Worm (Caenorhabditis elegans) whole organism, L2 larva: ENCODE measurements around the gene klp-6.

Experiments
- ZK546.5 ChIP-seq: sonication (generic microtip); optimal IDR thresholded peaks from 2 replicates; lab custom pipeline; 2017; ENCODE audit warnings: missing biosample characterization, missing genetic modification characterization
- alr-1 ChIP-seq: fragments of 150-350 bp; optimal IDR thresholded peaks from 2 replicates; lab custom pipeline; 2014; ENCODE audit warnings: missing biosample characterization, missing genetic modification characterization
- aly-2 ChIP-seq: fragments of 150-350 bp; optimal IDR thresholded peaks from 2 replicates; lab custom pipeline; 2014; ENCODE audit warnings: missing biosample characterization, missing genetic modification characterization
- ama-1 ChIP-seq: fragments of 150-350 bp; optimal IDR thresholded peaks from 2 replicates; lab custom pipeline; 2018; ENCODE audit warnings: inconsistent platforms
- blmp-1 ChIP-seq: sonication (generic microtip); optimal IDR thresholded peaks from 2 replicates; lab custom pipeline; 2017; ENCODE audit warnings: missing genetic modification characterization, mild to moderate bottlenecking, missing compliant biosample characterization, antibody characterized with exemption, moderate library complexity; ENCODE audit not compliant: insufficient read depth
- ceh-16 ChIP-seq: fragments of 150-350 bp; optimal IDR thresholded peaks from 2 replicates; lab custom pipeline; 2014; ENCODE audit warnings: missing biosample characterization, missing genetic modification characterization
- ceh-82 ChIP-seq: fragments of 150-350 bp; optimal IDR thresholded peaks from 2 replicates; lab custom pipeline; 2014; ENCODE audit warnings: missing biosample characterization, missing genetic modification characterization
- crh-2 ChIP-seq: sonication (generic microtip); optimal IDR thresholded peaks from 2 replicates; lab custom pipeline; 2017; ENCODE audit warnings: missing biosample characterization, missing genetic modification characterization
- egl-27 ChIP-seq: sonication (generic microtip); optimal IDR thresholded peaks from 3 replicates; lab custom pipeline; 2017; ENCODE audit warnings: missing biosample characterization, missing genetic modification reagents, missing genetic modification characterization
- fos-1 ChIP-seq: fragments of 150-350 bp; optimal IDR thresholded peaks from 2 replicates; lab custom pipeline; 2014; ENCODE audit warnings: missing biosample characterization, missing genetic modification characterization
- gmeb-1 ChIP-seq: fragments of 150-350 bp; optimal IDR thresholded peaks from 2 replicates; lab custom pipeline; 2014; ENCODE audit warnings: missing biosample characterization, missing genetic modification characterization
- lin-11 ChIP-seq: fragments of 150-350 bp; sonication (generic microtip); optimal IDR thresholded peaks from 2 replicates; lab custom pipeline; 2014; ENCODE audit warnings: missing biosample characterization, missing genetic modification characterization, inconsistent platforms, mixed read lengths
- lin-13 ChIP-seq: fragments of 150-350 bp; optimal IDR thresholded peaks from 2 replicates; lab custom pipeline; 2014; ENCODE audit warnings: missing biosample characterization, missing genetic modification reagents, missing genetic modification characterization
- lin-39 ChIP-seq: fragments of 150-350 bp; optimal IDR thresholded peaks from 2 replicates; lab custom pipeline; 2014; ENCODE audit warnings: missing biosample characterization, missing genetic modification reagents, missing genetic modification characterization
- lsy-2 ChIP-seq, 2 experiments: fragments of 150-350 bp in 1 of 2; sonication (generic microtip) in 1 of 2; optimal IDR thresholded peaks; 2 replicates each; lab custom pipeline; 2014 to 2017; ENCODE audit warnings: missing biosample characterization in 2 of 2, missing genetic modification characterization in 2 of 2
- mab-5 ChIP-seq: fragments of 150-350 bp; optimal IDR thresholded peaks from 2 replicates; lab custom pipeline; 2014; ENCODE audit warnings: missing biosample characterization, missing genetic modification characterization
- mbf-1 ChIP-seq: sonication (generic microtip); optimal IDR thresholded peaks from 2 replicates; lab custom pipeline; 2017; ENCODE audit warnings: missing biosample characterization, missing genetic modification characterization
- mdl-1 ChIP-seq, 2 experiments: fragments of 150-350 bp in 1 of 2; sonication (generic microtip) in 1 of 2; optimal IDR thresholded peaks; 2 replicates each; lab custom pipeline; 2017; ENCODE audit warnings: missing biosample characterization in 2 of 2, missing genetic modification characterization in 2 of 2
- nhr-10 ChIP-seq: sonication (generic microtip); optimal IDR thresholded peaks from 2 replicates; lab custom pipeline; 2017; ENCODE audit warnings: missing biosample characterization, missing genetic modification characterization
- nhr-11 ChIP-seq: fragments of 150-350 bp; optimal IDR thresholded peaks from 2 replicates; lab custom pipeline; 2014; ENCODE audit warnings: missing biosample characterization, missing genetic modification characterization
- nhr-12 ChIP-seq: fragments of 150-350 bp; optimal IDR thresholded peaks from 2 replicates; lab custom pipeline; 2014; ENCODE audit warnings: missing biosample characterization, missing genetic modification characterization
- nhr-21 ChIP-seq: fragments of 150-350 bp; optimal IDR thresholded peaks from 2 replicates; lab custom pipeline; 2014; ENCODE audit warnings: missing biosample characterization, missing genetic modification characterization
- nhr-23 ChIP-seq: fragments of 150-350 bp; optimal IDR thresholded peaks from 2 replicates; lab custom pipeline; 2014; ENCODE audit warnings: missing biosample characterization, missing genetic modification reagents, missing genetic modification characterization
- nhr-237 ChIP-seq: fragments of 150-350 bp; optimal IDR thresholded peaks from 2 replicates; lab custom pipeline; 2014; ENCODE audit warnings: missing biosample characterization, missing genetic modification characterization
- nhr-25 ChIP-seq: fragments of 150-350 bp; sonication (generic microtip); optimal IDR thresholded peaks from 3 replicates; lab custom pipeline; 2014; ENCODE audit warnings: missing biosample characterization, missing genetic modification characterization
- nhr-6 ChIP-seq: fragments of 150-350 bp; optimal IDR thresholded peaks from 2 replicates; lab custom pipeline; 2014; ENCODE audit warnings: missing biosample characterization, missing genetic modification characterization
- nhr-77 ChIP-seq: fragments of 150-350 bp; optimal IDR thresholded peaks from 2 replicates; lab custom pipeline; 2014; ENCODE audit warnings: missing biosample characterization, missing genetic modification characterization
- peb-1 ChIP-seq: fragments of 150-350 bp; optimal IDR thresholded peaks from 2 replicates; lab custom pipeline; 2014; ENCODE audit warnings: missing biosample characterization, missing genetic modification characterization
- sem-4 ChIP-seq: fragments of 150-350 bp; optimal IDR thresholded peaks from 2 replicates; lab custom pipeline; 2014; ENCODE audit warnings: missing biosample characterization, missing genetic modification reagents, missing genetic modification characterization
- sma-3 ChIP-seq: sonication (generic microtip); optimal IDR thresholded peaks from 2 replicates; lab custom pipeline; 2016; ENCODE audit warnings: missing genetic modification reagents, missing genetic modification characterization, missing compliant biosample characterization
- sma-9 ChIP-seq, 2 experiments: fragments of 150-350 bp in 1 of 2; sonication (generic microtip) in 1 of 2; optimal IDR thresholded peaks; 2 replicates each; lab custom pipeline; 2014 to 2016; ENCODE audit warnings: missing genetic modification characterization in 2 of 2, mild to moderate bottlenecking in 1 of 2, missing biosample characterization in 1 of 2, missing compliant biosample characterization in 1 of 2, missing genetic modification reagents in 1 of 2, moderate library complexity in 1 of 2
- snpc-4 ChIP-seq: fragments of 150-350 bp; optimal IDR thresholded peaks from 2 replicates; lab custom pipeline; 2014; ENCODE audit warnings: missing biosample characterization, missing genetic modification characterization
- unc-55 ChIP-seq: fragments of 150-350 bp; sonication (generic microtip); optimal IDR thresholded peaks from 3 replicates; lab custom pipeline; 2014; ENCODE audit warnings: missing biosample characterization, missing genetic modification reagents, missing genetic modification characterization
- unc-62 ChIP-seq: fragments of 150-350 bp; optimal IDR thresholded peaks from 2 replicates; lab custom pipeline; 2014; ENCODE audit warnings: missing biosample characterization, missing genetic modification reagents, missing genetic modification characterization
- zag-1 ChIP-seq: fragments of 150-350 bp; optimal IDR thresholded peaks from 2 replicates; lab custom pipeline; 2014; ENCODE audit warnings: missing biosample characterization, missing genetic modification characterization
- ztf-1 ChIP-seq: fragments of 200-800 bp; sonication (Bioruptor generic); conservative IDR thresholded peaks from 2 replicates; pipeline ENCODE4 v1.3.6; 2022; ENCODE audit warnings: missing genetic modification characterization, missing compliant biosample characterization
- ztf-11 ChIP-seq: sonication (generic microtip); optimal IDR thresholded peaks from 2 replicates; lab custom pipeline; 2017; ENCODE audit warnings: missing biosample characterization, missing genetic modification characterization
- ztf-4 ChIP-seq: fragments of 150-350 bp; optimal IDR thresholded peaks from 2 replicates; lab custom pipeline; 2014; ENCODE audit warnings: missing biosample characterization, missing genetic modification characterization

Gene klp-6

ce11 chrIII:5030629-5031028 is at the start of gene klp-6:
Gene klp-6 (plus strand): TSS chrIII:5030929.
- TF ChIP-seq ztf-1 (GFP tag; lab: Robert Waterston, UW) (no peak), unc-55 (GFP tag; lab: Kevin White, UChicago) (no peak), mdl-1 (tag; optimal IDR thresholded peaks at IDR 0.05; lab: Kevin White, UChicago) (no peak), unc-62 (GFP tag; lab: Kevin White, UChicago) (no peak), sma-9 (GFP tag; optimal IDR thresholded peaks at IDR 0.05; lab: Kevin White, UChicago) (no peak), sma-9 (tag; optimal IDR thresholded peaks at IDR 0.05; lab: Kevin White, UChicago) (no peak), nhr-237 (tag; lab: Kevin White, UChicago) (no peak), egl-27 (tag; lab: Kevin White, UChicago) (no peak), nhr-21 (tag; lab: Kevin White, UChicago) (no peak), nhr-77 (tag; lab: Kevin White, UChicago) (no peak), ceh-16 (tag; lab: Kevin White, UChicago) (no peak), blmp-1 (tag; lab: Kevin White, UChicago) (no peak), ztf-4 (tag; lab: Kevin White, UChicago) (no peak), ama-1 (no peak), sem-4 (tag; lab: Kevin White, UChicago) (no peak), nhr-11 (no peak), nhr-25 (tag; lab: Kevin White, UChicago) (no peak), nhr-23 (tag; lab: Kevin White, UChicago) (no peak), ceh-82 (tag; lab: Kevin White, UChicago) (no peak)
- TF ChIP-seq, all 48 proteins: peak for 0

- no peak for TF ChIP-seq zag-1 (tag; lab: Kevin White, UChicago)
- TF ChIP-seq ama-1: no peak
- TF ChIP-seq mab-5 (tag; lab: Kevin White, UChicago): no peak
- TF ChIP-seq peb-1: no peak
- no peak for TF ChIP-seq lin-13
- TF ChIP-seq unc-62 (GFP tag; lab: Kevin White, UChicago): no peak
- no peak for TF ChIP-seq crh-2 (tag; lab: Kevin White, UChicago)
- no peak for TF ChIP-seq nhr-10 (tag; lab: Kevin White, UChicago)
- TF ChIP-seq ceh-82 (tag; lab: Kevin White, UChicago): no peak
- no peak for TF ChIP-seq ZK546.5 (tag; lab: Kevin White, UChicago)
- no peak for TF ChIP-seq nhr-12 (tag; lab: Kevin White, UChicago)
- TF ChIP-seq nhr-23 (tag; lab: Kevin White, UChicago): no peak
- no peak for TF ChIP-seq sem-4 (tag; lab: Kevin White, UChicago)
- TF ChIP-seq snpc-4 (tag; lab: Kevin White, UChicago): no peak
Measured at ce11 chrIII:4983961-4984360, 46.8 kb upstream of the klp-6 start.

ce11 chrIII:4984444-4985086 is 46.2 kb upstream of the klp-6 start, which contains the start of gene C27F2.7:
Gene C27F2.7 (minus strand): TSS chrIII:4984494.
- no peak for TF ChIP-seq sma-3
- no peak for TF ChIP-seq blmp-1 (tag; lab: Kevin White, UChicago)
- no peak for TF ChIP-seq mdl-1 (tag; optimal IDR thresholded peaks at IDR 0.05; lab: Kevin White, UChicago)
- no peak for TF ChIP-seq nhr-12 (tag; lab: Kevin White, UChicago)
- TF ChIP-seq zag-1 (tag; lab: Kevin White, UChicago): no peak
- TF ChIP-seq alr-1 (tag; lab: Kevin White, UChicago): no peak
- no peak for TF ChIP-seq lin-39 (tag; lab: Kevin White, UChicago)
- TF ChIP-seq fos-1 (tag; lab: Kevin White, UChicago): no peak
- no peak for TF ChIP-seq nhr-21 (tag; lab: Kevin White, UChicago)
- no peak for TF ChIP-seq nhr-10 (tag; lab: Kevin White, UChicago)
- TF ChIP-seq gmeb-1: no peak
- no peak for TF ChIP-seq mbf-1 (tag; lab: Kevin White, UChicago)
- no peak for TF ChIP-seq ZK546.5 (tag; lab: Kevin White, UChicago)
- no peak for TF ChIP-seq lin-11 (tag; lab: Kevin White, UChicago)
- TF ChIP-seq peb-1: no peak
- no peak for TF ChIP-seq nhr-11
- TF ChIP-seq ztf-11 (tag; lab: Kevin White, UChicago): no peak
- TF ChIP-seq, all 48 proteins: peak for 0

ce11 chrIII:4986790-4987259 is 43.9 kb upstream of the klp-6 start, which contains the start of the genes C27F2.10 and wdr-60:
Gene C27F2.10 (minus strand): TSS chrIII:4986898.
Gene wdr-60 (plus strand): TSS chrIII:4987209.
- TF ChIP-seq ztf-11 (tag; lab: Kevin White, UChicago) (no peak), ztf-4 (tag; lab: Kevin White, UChicago) (no peak), sma-9 (GFP tag; optimal IDR thresholded peaks at IDR 0.05; lab: Kevin White, UChicago) (peak; percentile 12), sma-9 (tag; optimal IDR thresholded peaks at IDR 0.05; lab: Kevin White, UChicago) (no peak), unc-62 (GFP tag; lab: Kevin White, UChicago) (no peak), ceh-16 (tag; lab: Kevin White, UChicago) (no peak), lsy-2 (tag; optimal IDR thresholded peaks at IDR 0.05; lab: Kevin White, UChicago) (peak in 1 of 2 experiments; percentile 55), gmeb-1 (peak; percentile 80), aly-2 (tag; lab: Kevin White, UChicago) (no peak), zag-1 (tag; lab: Kevin White, UChicago) (no peak), nhr-6 (no peak)
